Fruit fly (Drosophila melanogaster) whole organism, embryonic: Measurements from ENCODE around the gene SMSr.

ENCODE experiments used
- ATbp ChIP-seq: fragments of 200-800 bp; sonication (Bioruptor generic); optimal IDR thresholded peaks from 2 replicates; lab custom pipeline; 2017; ENCODE audit warnings: missing biosample characterization, mild to moderate bottlenecking, missing genetic modification characterization, missing genetic modification reagents
- CG11247 ChIP-seq: fragments of 200-800 bp; sonication (Bioruptor generic); IDR thresholded peaks from 2 replicates; pipeline ENCODE4 v1.3.6; 2022; ENCODE audit warnings: missing biosample characterization, missing genetic modification characterization
- CG12219 ChIP-seq: fragments of 200-800 bp; sonication (Bioruptor generic); optimal IDR thresholded peaks from 3 replicates; lab custom pipeline; 2018; ENCODE audit warnings: missing biosample characterization, mild to moderate bottlenecking, missing genetic modification characterization
- CG14710 ChIP-seq: fragments of 200-800 bp; sonication (Bioruptor generic); optimal IDR thresholded peaks from 3 replicates; lab custom pipeline; 2019; ENCODE audit warnings: missing biosample characterization, mild to moderate bottlenecking, missing genetic modification characterization, moderate library complexity
- CG15011 ChIP-seq: fragments of 200-800 bp; sonication (Bioruptor generic); optimal IDR thresholded peaks from 3 replicates; lab custom pipeline; 2018; ENCODE audit warnings: missing biosample characterization, mild to moderate bottlenecking, missing genetic modification characterization
- CG1529 ChIP-seq: fragments of 200-800 bp; sonication (Bioruptor generic); optimal IDR thresholded peaks from 3 replicates; lab custom pipeline; 2018; ENCODE audit warnings: missing biosample characterization, missing genetic modification characterization
- CG1647 ChIP-seq: fragments of 200-800 bp; sonication (Bioruptor generic); optimal IDR thresholded peaks from 3 replicates; lab custom pipeline; 2016; ENCODE audit warnings: missing biosample characterization, missing genetic modification characterization
- CG16813 ChIP-seq: fragments of 200-800 bp; sonication (Bioruptor generic); IDR thresholded peaks from 3 replicates; pipeline ENCODE4 v1.3.6; 2022; ENCODE audit warnings: missing biosample characterization, missing genetic modification characterization; ENCODE audit not compliant: partially characterized antibody
- CG16815 ChIP-seq: fragments of 200-800 bp; sonication (Bioruptor generic); optimal IDR thresholded peaks from 3 replicates; lab custom pipeline; 2017; ENCODE audit warnings: missing biosample characterization, mild to moderate bottlenecking, missing genetic modification characterization
- CG17359 ChIP-seq: fragments of 200-800 bp; sonication (Bioruptor generic); optimal IDR thresholded peaks from 3 replicates; lab custom pipeline; 2018; ENCODE audit warnings: missing biosample characterization, mild to moderate bottlenecking, missing genetic modification characterization, moderate library complexity
- CG17568 ChIP-seq: fragments of 200-800 bp; sonication (Bioruptor generic); optimal IDR thresholded peaks from 2 replicates; lab custom pipeline; 2018; ENCODE audit warnings: missing biosample characterization, mild to moderate bottlenecking, missing genetic modification characterization, moderate library complexity
- CG2875 ChIP-seq: fragments of 200-800 bp; sonication (Bioruptor generic); optimal IDR thresholded peaks from 2 replicates; lab custom pipeline; 2017; ENCODE audit warnings: missing biosample characterization, mild to moderate bottlenecking, missing genetic modification characterization, missing genetic modification reagents
- CG30020 ChIP-seq: fragments of 200-800 bp; optimal IDR thresholded peaks from 2 replicates; lab custom pipeline; 2019; ENCODE audit warnings: missing biosample characterization, mild to moderate bottlenecking, missing genetic modification characterization, moderate library complexity
- CG30431 ChIP-seq: fragments of 200-800 bp; sonication (Bioruptor generic); optimal IDR thresholded peaks from 2 replicates; lab custom pipeline; 2017; ENCODE audit warnings: missing biosample characterization, missing genetic modification characterization
- CG31365 ChIP-seq: fragments of 200-800 bp; sonication (Bioruptor generic); optimal IDR thresholded peaks from 2 replicates; lab custom pipeline; 2018; ENCODE audit warnings: missing biosample characterization, mild to moderate bottlenecking, missing genetic modification characterization
- CG43689 ChIP-seq: fragments of 200-800 bp; sonication (Bioruptor generic); IDR thresholded peaks from 2 replicates; pipeline ENCODE4 v1.3.6; 2022; ENCODE audit warnings: missing biosample characterization, missing genetic modification characterization
- CG6765 ChIP-seq: fragments of 200-800 bp; sonication (Bioruptor generic); optimal IDR thresholded peaks from 3 replicates; lab custom pipeline; 2017; ENCODE audit warnings: missing biosample characterization, mild to moderate bottlenecking, missing genetic modification characterization
- CG8290 ChIP-seq, 3 experiments: fragments of 200-800 bp; sonication (Bioruptor generic); optimal IDR thresholded peaks; 2 replicates each; lab custom pipeline; 2016 to 2019; ENCODE audit warnings: missing biosample characterization in 3 of 3, missing genetic modification characterization in 3 of 3, mild to moderate bottlenecking in 2 of 3, moderate library complexity in 1 of 3
- CG8944 ChIP-seq: fragments of 200-800 bp; sonication (Bioruptor generic); optimal IDR thresholded peaks from 3 replicates; lab custom pipeline; 2016; ENCODE audit warnings: missing biosample characterization, missing genetic modification characterization
- CG9932 ChIP-seq: fragments of 200-800 bp; sonication (Bioruptor generic); IDR thresholded peaks from 2 replicates; pipeline ENCODE4 v1.3.6; 2022; ENCODE audit warnings: missing biosample characterization, missing genetic modification characterization
- CHES-1-like ChIP-seq: fragments of 200-800 bp; sonication (Bioruptor generic); optimal IDR thresholded peaks from 2 replicates; lab custom pipeline; 2016; ENCODE audit warnings: missing biosample characterization, missing genetic modification characterization
- Dip3 ChIP-seq: fragments of 200-800 bp; sonication (Bioruptor generic); optimal IDR thresholded peaks from 3 replicates; lab custom pipeline; 2016; ENCODE audit warnings: missing biosample characterization, missing genetic modification characterization
- Gsc ChIP-seq: fragments of 200-800 bp; sonication (Bioruptor generic); IDR thresholded peaks from 2 replicates; pipeline ENCODE4 v1.3.6; 2022; ENCODE audit warnings: missing biosample characterization, missing genetic modification characterization
- Gug ChIP-seq: fragments of 200-800 bp; sonication (Bioruptor generic); IDR thresholded peaks from 4 replicates; pipeline ENCODE4 v1.3.6; 2022; ENCODE audit warnings: missing biosample characterization, missing genetic modification characterization
- Hsf ChIP-seq: fragments of 200-800 bp; sonication (Bioruptor generic); optimal IDR thresholded peaks from 3 replicates; lab custom pipeline; 2016; ENCODE audit warnings: missing biosample characterization, missing genetic modification characterization
- MESR4 ChIP-seq: fragments of 200-800 bp; sonication (Bioruptor generic); optimal IDR thresholded peaks from 2 replicates; lab custom pipeline; 2018; ENCODE audit warnings: missing biosample characterization, mild to moderate bottlenecking, missing genetic modification characterization, moderate library complexity
- Max ChIP-seq: fragments of 200-800 bp; sonication (Bioruptor generic); optimal IDR thresholded peaks from 2 replicates; lab custom pipeline; 2016; ENCODE audit warnings: missing biosample characterization, mild to moderate bottlenecking, missing genetic modification characterization
- NFAT ChIP-seq: fragments of 200-800 bp; sonication (Bioruptor generic); IDR thresholded peaks from 2 replicates; pipeline ENCODE4 v1.3.6; 2022; ENCODE audit warnings: missing biosample characterization, missing genetic modification characterization
- Nf-YB ChIP-seq: fragments of 200-800 bp; sonication (Bioruptor generic); optimal IDR thresholded peaks from 3 replicates; lab custom pipeline; 2019; ENCODE audit warnings: missing biosample characterization, mild to moderate bottlenecking, missing genetic modification characterization, moderate library complexity
- ac ChIP-seq: fragments of 200-800 bp; sonication (Bioruptor generic); optimal IDR thresholded peaks from 3 replicates; lab custom pipeline; 2017; ENCODE audit warnings: missing biosample characterization, mild to moderate bottlenecking, missing genetic modification characterization
- bcd ChIP-seq: fragments of 200-800 bp; sonication (Bioruptor generic); optimal IDR thresholded peaks from 2 replicates; lab custom pipeline; 2017; ENCODE audit warnings: missing biosample characterization, mild to moderate bottlenecking, missing genetic modification characterization
- bsh ChIP-seq, 2 experiments: fragments of 200-800 bp; sonication (Bioruptor generic); optimal IDR thresholded peaks; 2 replicates each; lab custom pipeline; 2017 to 2018; ENCODE audit warnings: mild to moderate bottlenecking in 2 of 2, missing biosample characterization in 2 of 2, missing genetic modification characterization in 2 of 2, moderate library complexity in 1 of 2
- caup ChIP-seq: fragments of 200-800 bp; sonication (Bioruptor generic); optimal IDR thresholded peaks from 3 replicates; lab custom pipeline; 2017; ENCODE audit warnings: missing biosample characterization, mild to moderate bottlenecking, missing genetic modification characterization, moderate library complexity; ENCODE audit not compliant: severe bottlenecking
- cg ChIP-seq: fragments of 200-800 bp; sonication (Bioruptor generic); optimal IDR thresholded peaks from 3 replicates; lab custom pipeline; 2019; ENCODE audit warnings: missing biosample characterization, mild to moderate bottlenecking, missing genetic modification characterization, moderate library complexity
- chm ChIP-seq: fragments of 200-800 bp; sonication (Bioruptor generic); IDR thresholded peaks from 2 replicates; pipeline ENCODE4 v1.3.6; 2022; ENCODE audit warnings: missing biosample characterization, missing genetic modification characterization
- croc ChIP-seq: fragments of 200-800 bp; sonication (Bioruptor generic); conservative IDR thresholded peaks from 3 replicates; pipeline ENCODE4 v1.3.6; 2022; ENCODE audit warnings: missing biosample characterization, missing genetic modification characterization
- danr ChIP-seq: fragments of 200-800 bp; sonication (Bioruptor generic); IDR thresholded peaks from 2 replicates; pipeline ENCODE4 v1.3.6; 2022; ENCODE audit warnings: missing biosample characterization, missing genetic modification characterization
- grau ChIP-seq: fragments of 200-800 bp; optimal IDR thresholded peaks from 3 replicates; lab custom pipeline; 2019; ENCODE audit warnings: missing biosample characterization, mild to moderate bottlenecking, missing genetic modification characterization, moderate library complexity
- her ChIP-seq: fragments of 200-800 bp; sonication (Bioruptor generic); optimal IDR thresholded peaks from 2 replicates; lab custom pipeline; 2016; ENCODE audit warnings: missing biosample characterization, missing genetic modification characterization
- jing ChIP-seq: fragments of 200-800 bp; sonication (Bioruptor generic); optimal IDR thresholded peaks from 2 replicates; lab custom pipeline; 2018; ENCODE audit warnings: missing biosample characterization, mild to moderate bottlenecking, missing genetic modification characterization
- lola ChIP-seq, 3 experiments: fragments of >200 bp in 2 of 3; fragments of 200-800 bp in 1 of 3; sonication (Bioruptor generic) in 1 of 3; optimal IDR thresholded peaks; 2 replicates each; lab custom pipeline; 2017 to 2019; ENCODE audit warnings: missing biosample characterization in 3 of 3, missing genetic modification characterization in 3 of 3, mild to moderate bottlenecking in 1 of 3, moderate library complexity in 1 of 3
- mld ChIP-seq: fragments of 200-800 bp; sonication (Bioruptor generic); IDR thresholded peaks from 3 replicates; pipeline ENCODE4 v1.3.6; 2022; ENCODE audit warnings: missing biosample characterization, missing genetic modification characterization; ENCODE audit not compliant: partially characterized antibody
- nerfin-1 ChIP-seq: fragments of 200-800 bp; sonication (Bioruptor generic); optimal IDR thresholded peaks from 3 replicates; lab custom pipeline; 2019; ENCODE audit warnings: missing biosample characterization, mild to moderate bottlenecking, missing genetic modification characterization, moderate library complexity
- pfk ChIP-seq: fragments of 200-800 bp; sonication (Bioruptor generic); optimal IDR thresholded peaks from 2 replicates; lab custom pipeline; 2018; ENCODE audit warnings: missing biosample characterization, mild to moderate bottlenecking, missing genetic modification characterization, moderate library complexity
- row ChIP-seq: fragments of 200-800 bp; sonication (Bioruptor generic); IDR thresholded peaks from 3 replicates; pipeline ENCODE4 v1.3.6; 2022; ENCODE audit warnings: missing biosample characterization, missing genetic modification characterization
- salm ChIP-seq: fragments of 200-800 bp; sonication (Bioruptor generic); optimal IDR thresholded peaks from 2 replicates; lab custom pipeline; 2018; ENCODE audit warnings: missing biosample characterization, mild to moderate bottlenecking, missing genetic modification characterization
- sob ChIP-seq: fragments of 200-800 bp; sonication (Bioruptor generic); IDR thresholded peaks from 2 replicates; pipeline ENCODE4 v1.3.6; 2022; ENCODE audit warnings: missing biosample characterization, missing genetic modification characterization
- toy ChIP-seq: fragments of 200-800 bp; sonication (Bioruptor generic); IDR thresholded peaks from 2 replicates; pipeline ENCODE4 v1.3.6; 2022; ENCODE audit warnings: missing biosample characterization, missing genetic modification characterization
- tx ChIP-seq: fragments of 200-800 bp; sonication (Bioruptor generic); optimal IDR thresholded peaks from 2 replicates; lab custom pipeline; 2016; ENCODE audit warnings: missing biosample characterization, missing genetic modification characterization

Gene SMSr

DNA sequence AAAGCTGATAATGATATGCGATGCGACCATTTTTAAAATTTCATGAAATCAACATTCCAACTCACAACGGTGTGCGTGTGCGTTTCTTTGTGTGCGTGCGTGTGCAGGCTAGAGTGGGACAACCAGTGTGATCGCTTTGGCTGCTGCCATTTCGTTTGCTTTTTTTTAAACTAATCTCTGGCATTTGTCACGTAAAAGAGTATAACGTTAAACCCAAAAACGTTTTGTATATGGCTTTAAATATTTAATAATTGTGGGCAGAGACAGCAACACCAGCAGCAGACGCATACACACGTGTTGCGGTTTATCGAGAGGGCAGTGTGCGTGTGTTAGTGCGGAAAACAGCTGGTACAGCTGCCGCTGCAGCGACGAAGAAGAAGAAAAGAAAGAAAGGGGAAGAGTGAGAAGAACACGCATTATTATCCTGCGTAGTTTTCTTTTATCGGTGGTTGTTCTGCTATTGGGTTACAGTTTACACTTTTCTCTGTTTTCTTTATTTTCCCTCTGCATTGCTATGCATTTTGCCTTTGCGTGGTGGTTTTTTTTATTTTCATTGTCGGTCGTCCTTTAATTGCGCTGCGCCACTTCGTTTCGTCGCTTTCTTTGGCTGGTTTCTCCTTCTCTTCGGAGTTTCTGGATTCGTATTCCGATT is 10.9 kb downstream of the SMSr start (continued):
- TF ChIP-seq Max (GFP tag; lab: Kevin White, UChicago) (peak; percentile 17), row (GFP tag; lab: Robert Waterston, UW) (no peak), ATbp (GFP tag; lab: Kevin White, UChicago) (no peak), NFAT (GFP tag; lab: Robert Waterston, UW) (no peak), nerfin-1 (tag; lab: Kevin White, UChicago) (peak; percentile 93), danr (GFP tag; lab: Robert Waterston, UW) (no peak), Nf-YB (GFP tag; lab: Kevin White, UChicago) (no peak), bcd (GFP tag; lab: Kevin White, UChicago) (no peak), CG15011 (no peak), CG30020 (tag; lab: Kevin White, UChicago) (no peak), CG2875 (GFP tag; lab: Kevin White, UChicago) (no peak), sob (GFP tag; lab: Robert Waterston, UW) (no peak), bsh (GFP tag; optimal IDR thresholded peaks at IDR 0.05; lab: Kevin White, UChicago) (no peak), cg (GFP tag; lab: Kevin White, UChicago) (peak; percentile 99), Dip3 (GFP tag; lab: Kevin White, UChicago) (no peak), grau (tag; lab: Kevin White, UChicago) (no peak), CG11247 (no peak), pfk (peak; percentile 21), CG8290 (GFP tag; optimal IDR thresholded peaks at IDR 0.05; lab: Kevin White, UChicago) (no peak), CG8290 (tag; optimal IDR thresholded peaks at IDR 0.05; lab: Kevin White, UChicago) (no peak), CG6765 (GFP tag; lab: Kevin White, UChicago) (no peak), CG1529 (GFP tag; lab: Kevin White, UChicago) (no peak), chm (GFP tag; lab: Robert Waterston, UW) (no peak), jing (no peak), CG17568 (GFP tag; lab: Kevin White, UChicago) (no peak), CG16813 (GFP tag; lab: Robert Waterston, UW) (no peak), CG8944 (no peak), her (GFP tag; lab: Kevin White, UChicago) (no peak), CG30431 (GFP tag; lab: Kevin White, UChicago) (no peak), salm (no peak), mld (GFP tag; lab: Robert Waterston, UW) (no peak), MESR4 (peak; percentile 49), Hsf (GFP tag; lab: Kevin White, UChicago) (no peak), ac (GFP tag; lab: Kevin White, UChicago) (peak; percentile 68), CHES-1-like (GFP tag; lab: Kevin White, UChicago) (no peak), caup (GFP tag; lab: Kevin White, UChicago) (no peak), CG12219 (GFP tag; lab: Kevin White, UChicago) (no peak), CG43689 (GFP tag; lab: Robert Waterston, UW) (no peak), CG16815 (GFP tag; lab: Kevin White, UChicago) (no peak), CG17359 (tag; lab: Kevin White, UChicago) (no peak), tx (GFP tag; lab: Kevin White, UChicago) (no peak), CG9932 (GFP tag; lab: Robert Waterston, UW) (no peak), toy (GFP tag; lab: Robert Waterston, UW) (no peak), CG14710 (no peak), lola (GFP tag; optimal IDR thresholded peaks at IDR 0.05; lab: Kevin White, UChicago) (peak in 1 of 3 experiments; percentile 18), Gug (GFP tag; lab: Robert Waterston, UW) (no peak), CG31365 (no peak), croc (GFP tag; lab: Robert Waterston, UW) (no peak), Gsc (GFP tag; lab: Robert Waterston, UW) (no peak), CG1647 (GFP tag; lab: Kevin White, UChicago) (no peak)
